In the genomic region with DNA sequence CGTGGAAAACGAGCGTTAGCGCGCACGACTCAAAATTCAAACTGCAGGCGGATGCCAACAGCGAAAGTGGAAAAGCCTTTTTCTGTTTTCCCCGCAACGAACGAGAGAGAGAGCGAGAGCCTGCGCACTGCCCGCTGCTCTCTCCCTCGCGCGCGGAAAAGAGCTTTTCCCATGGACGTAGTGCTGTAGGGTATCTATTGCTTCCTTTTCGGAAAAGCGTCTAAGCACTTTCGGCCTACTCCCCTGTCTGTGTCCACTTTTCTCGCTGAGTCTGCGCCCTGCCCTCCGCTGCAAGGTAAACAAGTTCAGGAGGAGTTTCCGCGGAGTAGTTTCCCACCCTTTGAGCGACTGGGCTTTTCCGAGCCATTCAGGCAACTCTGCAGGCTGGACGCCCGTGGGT, we compare ENCODE assay signal across 6 fruit fly cellular contexts.
TF ChIP-seq lines count a peak whose summit lies in the region.

A gene (minus strand): TSS at position 47 of the 400 bp plus-strand sequence.

- TF ChIP-seq CTCF in whole organism, embryonic (GFP tag; optimal IDR thresholded peaks at IDR 0.05; lab: Kevin White, UChicago) = no peak

TF ChIP-seq in whole organism, 6 proteins besides CTCF, POLR2A, EP300 and RAD21:
- TF ChIP-seq psq (optimal IDR thresholded peaks at IDR 0.05; lab: Kevin White, UChicago) = no peak
- TF ChIP-seq pan (optimal IDR thresholded peaks at IDR 0.05; lab: Kevin White, UChicago) = no peak
- peak; percentile 60 for TF ChIP-seq Dll (optimal IDR thresholded peaks at IDR 0.05; lab: Kevin White, UChicago)
- TF ChIP-seq EcR (GFP tag; optimal IDR thresholded peaks at IDR 0.05; lab: Kevin White, UChicago) = no peak
- TF ChIP-seq usp (GFP tag; optimal IDR thresholded peaks at IDR 0.05; lab: Kevin White, UChicago) = no peak
- no peak for TF ChIP-seq CG8478 (optimal IDR thresholded peaks at IDR 0.05; lab: Kevin White, UChicago)

TF ChIP-seq in whole organism, adult, 20 proteins besides CTCF, POLR2A, EP300 and RAD21:
- TF ChIP-seq CG12768 (GFP tag; optimal IDR thresholded peaks at IDR 0.05; lab: Kevin White, UChicago) = peak; percentile 41
- no peak for TF ChIP-seq Hr96 (GFP tag; optimal IDR thresholded peaks at IDR 0.05; lab: Kevin White, UChicago)
- TF ChIP-seq Clk (GFP tag; optimal IDR thresholded peaks at IDR 0.05; lab: Kevin White, UChicago) = peak; percentile 8
- peak; percentile 4 for TF ChIP-seq CG14711 (tag; optimal IDR thresholded peaks at IDR 0.05; lab: Kevin White, UChicago)
- no peak for TF ChIP-seq CG1620 (GFP tag; optimal IDR thresholded peaks at IDR 0.05; lab: Kevin White, UChicago)
- peak; percentile 16 for TF ChIP-seq pad (GFP tag; optimal IDR thresholded peaks at IDR 0.05; lab: Kevin White, UChicago)
- TF ChIP-seq tj (GFP tag; optimal IDR thresholded peaks at IDR 0.05; lab: Kevin White, UChicago) = no peak
- TF ChIP-seq toe (GFP tag; optimal IDR thresholded peaks at IDR 0.05; lab: Kevin White, UChicago) = peak; percentile 17
- peak; percentile 24 for TF ChIP-seq Mnt (GFP tag; optimal IDR thresholded peaks at IDR 0.05; lab: Kevin White, UChicago)
- no peak for TF ChIP-seq bab1 (GFP tag; optimal IDR thresholded peaks at IDR 0.05; lab: Kevin White, UChicago)
- TF ChIP-seq CG7101 (tag; optimal IDR thresholded peaks at IDR 0.05; lab: Kevin White, UChicago) = no peak
- peak; percentile 5 for TF ChIP-seq CG7045 (GFP tag; optimal IDR thresholded peaks at IDR 0.05; lab: Kevin White, UChicago)
- peak; percentile 36 for TF ChIP-seq cic (GFP tag; optimal IDR thresholded peaks at IDR 0.05; lab: Kevin White, UChicago)
- peak; percentile 23 for TF ChIP-seq CG11617 (GFP tag; optimal IDR thresholded peaks at IDR 0.05; lab: Kevin White, UChicago)
TF ChIP-seq in whole organism, adult: peak in this region for 9.

TF ChIP-seq in whole organism, embryonic, 481 proteins besides CTCF, POLR2A, EP300 and RAD21 (continues in another document):
- TF ChIP-seq HLHmδ (GFP tag; optimal IDR thresholded peaks at IDR 0.05; lab: Kevin White, UChicago) (peak; percentile 18), fd64A (GFP tag; optimal IDR thresholded peaks at IDR 0.05; lab: Kevin White, UChicago) (no peak), gsb (GFP tag; IDR thresholded peaks at IDR 0.05; lab: Robert Waterston, UW) (0 out of 2 replicates have a peak, but pooled peaks have one; percentile 49), bcd (GFP tag; optimal IDR thresholded peaks at IDR 0.05; lab: Kevin White, UChicago) (peak; percentile 61), slp2 (GFP tag; optimal IDR thresholded peaks at IDR 0.05; lab: Kevin White, UChicago) (peak; percentile 1), CG3065 (GFP tag; optimal IDR thresholded peaks at IDR 0.05; lab: Kevin White, UChicago) (no peak), CG4730 (GFP tag; IDR thresholded peaks at IDR 0.05; lab: Robert Waterston, UW) (peak; percentile 54; the same call in 1 of the 2 replicates), Drgx (GFP tag; IDR thresholded peaks at IDR 0.05; lab: Robert Waterston, UW) (peak; percentile 75), Gug (GFP tag; IDR thresholded peaks at IDR 0.05; lab: Robert Waterston, UW) (peak; percentile 90), CG8924 (tag; optimal IDR thresholded peaks at IDR 0.05; lab: Kevin White, UChicago) (peak; percentile 35), Oaz (GFP tag; IDR thresholded peaks at IDR 0.05; lab: Robert Waterston, UW) (0 out of 2 replicates have a peak, but pooled peaks have one; percentile 16), CG8765 (GFP tag; IDR thresholded peaks at IDR 0.05; lab: Robert Waterston, UW) (no peak), pnt (GFP tag; optimal IDR thresholded peaks at IDR 0.05; lab: Kevin White, UChicago) (peak; percentile 40), ERR (GFP tag; optimal IDR thresholded peaks at IDR 0.05; lab: Kevin White, UChicago) (peak; percentile 28), dmrt11E (tag; optimal IDR thresholded peaks at IDR 0.05; lab: Kevin White, UChicago) (no peak), CG10366 (GFP tag; IDR thresholded peaks at IDR 0.05; lab: Robert Waterston, UW) (peak; percentile 32; the same call in 1 of the 2 replicates)

TF ChIP-seq in whole organism, prepupa, 60 proteins besides CTCF, POLR2A, EP300 and RAD21 (continues in another document):
- TF ChIP-seq CG8632 (GFP tag; optimal IDR thresholded peaks at IDR 0.05; lab: Kevin White, UChicago) (no peak), svp (GFP tag; lab: Kevin White, UChicago) (peak; percentile 36), Lpt (GFP tag; optimal IDR thresholded peaks at IDR 0.05; lab: Kevin White, UChicago) (no peak), CG4318 (GFP tag; optimal IDR thresholded peaks at IDR 0.05; lab: Kevin White, UChicago) (no peak), CG8319 (GFP tag; optimal IDR thresholded peaks at IDR 0.05; lab: Kevin White, UChicago) (no peak), fd59A (GFP tag; optimal IDR thresholded peaks at IDR 0.05; lab: Kevin White, UChicago) (no peak), CG11902 (GFP tag; optimal IDR thresholded peaks at IDR 0.05; lab: Kevin White, UChicago) (no peak), fd85E (GFP tag; optimal IDR thresholded peaks at IDR 0.05; lab: Kevin White, UChicago) (no peak), eg (GFP tag; IDR thresholded peaks at IDR 0.05; lab: Robert Waterston, UW) (peak; percentile 72; the same call in 2 of the 3 replicates), Eip78C (GFP tag; lab: Kevin White, UChicago) (peak; percentile 70), CG1621 (tag; optimal IDR thresholded peaks at IDR 0.05; lab: Kevin White, UChicago) (no peak), Ets21C (GFP tag; optimal IDR thresholded peaks at IDR 0.05; lab: Kevin White, UChicago) (no peak), cyc (GFP tag; optimal IDR thresholded peaks at IDR 0.05; lab: Kevin White, UChicago) (no peak), ss (GFP tag; optimal IDR thresholded peaks at IDR 0.05; lab: Kevin White, UChicago) (peak; percentile 12 to 22), CG31627 (GFP tag; optimal IDR thresholded peaks at IDR 0.05; lab: Kevin White, UChicago) (no peak), salr (GFP tag; optimal IDR thresholded peaks at IDR 0.05; lab: Kevin White, UChicago) (no peak), CG32006 (GFP tag; optimal IDR thresholded peaks at IDR 0.05; lab: Kevin White, UChicago) (peak; percentile 37), Ets96B (tag; optimal IDR thresholded peaks at IDR 0.05; lab: Kevin White, UChicago) (no peak), CG15336 (GFP tag; IDR thresholded peaks at IDR 0.05; lab: Robert Waterston, UW) (no peak; the same call in 1 of the 2 replicates)

TF ChIP-seq in whole organism, pupa, 21 proteins besides CTCF, POLR2A, EP300 and RAD21 (continues in another document):
- TF ChIP-seq gl (tag; optimal IDR thresholded peaks at IDR 0.05; lab: Kevin White, UChicago) (no peak), CG10348 (GFP tag; IDR thresholded peaks at IDR 0.05; lab: Robert Waterston, UW) (no peak), Snoo (tag; optimal IDR thresholded peaks at IDR 0.05; lab: Kevin White, UChicago) (no peak), CG34367 (tag; optimal IDR thresholded peaks at IDR 0.05; lab: Kevin White, UChicago) (no peak), CG8301 (tag; optimal IDR thresholded peaks at IDR 0.05; lab: Kevin White, UChicago) (peak; percentile 1), fd96Ca (GFP tag; IDR thresholded peaks at IDR 0.05; lab: Robert Waterston, UW) (peak; percentile 74; the same call in 2 of the 3 replicates), Ets98B (GFP tag; IDR thresholded peaks at IDR 0.05; lab: Robert Waterston, UW) (peak; percentile 79), rn (GFP tag; IDR thresholded peaks at IDR 0.05; lab: Robert Waterston, UW) (peak; percentile 42; the same call in 1 of the 2 replicates), CG12605 (GFP tag; IDR thresholded peaks at IDR 0.05; lab: Robert Waterston, UW) (no peak), CG9948 (tag; optimal IDR thresholded peaks at IDR 0.05; lab: Kevin White, UChicago) (no peak), EcR (GFP tag; optimal IDR thresholded peaks at IDR 0.05; lab: Kevin White, UChicago) (no peak), CG8159 (tag; optimal IDR thresholded peaks at IDR 0.05; lab: Kevin White, UChicago) (no peak), CG14655 (GFP tag; optimal IDR thresholded peaks at IDR 0.05; lab: Kevin White, UChicago) (peak; percentile 38), CG32121 (GFP tag; IDR thresholded peaks at IDR 0.05; lab: Robert Waterston, UW) (peak; percentile 72), Pif1B (GFP tag; optimal IDR thresholded peaks at IDR 0.05; lab: Kevin White, UChicago) (no peak), Pif1A (GFP tag; optimal IDR thresholded peaks at IDR 0.05; lab: Kevin White, UChicago) (peak; percentile 44), CG17806 (tag; optimal IDR thresholded peaks at IDR 0.05; lab: Kevin White, UChicago) (no peak), CG13204 (GFP tag; optimal IDR thresholded peaks at IDR 0.05; lab: Kevin White, UChicago) (no peak), CG4496 (GFP tag; IDR thresholded peaks at IDR 0.05; lab: Robert Waterston, UW) (peak; percentile 76)

TF ChIP-seq in whole organism, wandering third instar larva, 38 proteins besides CTCF, POLR2A, EP300 and RAD21:
- TF ChIP-seq Vsx2 (GFP tag; optimal IDR thresholded peaks at IDR 0.05; lab: Kevin White, UChicago; ENCODE audit: partially characterized antibody) = peak; percentile 33
- TF ChIP-seq fru (GFP tag; optimal IDR thresholded peaks at IDR 0.05; lab: Kevin White, UChicago) = peak; percentile 11
- no peak for TF ChIP-seq HLH106 (tag; optimal IDR thresholded peaks at IDR 0.05; lab: Kevin White, UChicago)
- TF ChIP-seq foxo (GFP tag; optimal IDR thresholded peaks at IDR 0.05; lab: Kevin White, UChicago) = peak in 1 of 2 experiments; percentile 38
- TF ChIP-seq sv (GFP tag; optimal IDR thresholded peaks at IDR 0.05; lab: Kevin White, UChicago) = peak; percentile 52
